Fruit fly (Drosophila melanogaster): ENCODE results near the gene Rint1.

DNA sequence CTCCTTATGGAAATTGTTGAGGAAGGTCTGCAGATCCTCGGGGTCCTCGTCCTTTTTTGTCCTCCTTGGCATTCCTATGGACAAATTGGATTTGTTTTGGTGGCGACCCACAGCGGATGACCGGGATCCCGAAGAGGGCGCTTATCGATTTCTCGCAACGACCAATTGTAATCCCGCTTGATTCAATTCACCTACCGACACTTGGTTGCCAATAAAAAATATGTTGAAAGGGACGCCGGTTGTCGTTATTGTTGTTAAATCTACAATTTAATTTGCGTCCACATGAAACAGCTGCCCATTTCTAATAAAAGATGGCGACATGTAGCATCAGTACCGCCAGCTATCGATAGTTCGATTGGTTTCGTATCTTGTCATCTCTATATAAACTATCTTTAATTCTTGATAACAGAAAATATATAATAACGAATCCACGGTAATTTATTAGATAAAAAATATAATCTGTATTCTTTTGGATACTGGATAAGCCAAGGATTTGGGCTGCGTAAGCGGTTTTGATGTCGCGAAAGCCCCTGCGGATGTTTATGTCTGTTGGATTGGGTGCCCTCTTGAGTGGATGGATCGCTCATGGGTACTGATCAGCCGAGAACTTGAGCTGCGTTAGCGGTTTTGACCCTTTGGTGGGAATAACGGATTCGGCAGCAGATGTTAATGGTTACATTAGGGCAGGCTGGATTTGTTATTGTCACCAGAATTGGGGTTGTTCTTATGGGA lies 33.1 kb downstream of the Rint1 start, which contains the start of gene CTCF:
- TF ChIP-seq fru (optimal IDR thresholded peaks at IDR 0.05) (no peak), Sry-β (GFP tag; optimal IDR thresholded peaks at IDR 0.05) (peak; percentile 30), CG8478 (optimal IDR thresholded peaks at IDR 0.05) (no peak)

Data from whole organism, embryonic.